Worm (Caenorhabditis elegans): Measurements from ENCODE around the gene str-168.

DNA sequence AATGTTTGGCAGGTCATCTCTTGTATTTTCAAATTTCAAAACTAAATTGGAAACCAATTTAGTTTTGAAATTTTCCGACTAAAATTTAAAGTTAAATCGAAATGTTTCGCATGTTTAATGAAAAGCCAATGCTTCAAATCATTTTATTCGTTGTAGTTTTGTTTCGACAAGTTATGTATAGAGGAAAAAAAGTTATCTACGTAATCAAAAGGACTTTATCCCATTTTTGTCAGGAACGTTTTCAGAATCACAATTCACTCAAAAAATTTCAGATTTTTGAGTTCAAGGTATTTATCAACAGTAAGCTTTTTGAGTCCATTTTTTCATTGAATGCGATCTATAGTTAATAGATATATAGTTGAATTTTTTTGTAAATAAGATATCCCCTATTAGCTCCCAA is at the start of gene str-168:
- TF ChIP-seq lin-13 (GFP tag; optimal IDR thresholded peaks at IDR 0.05) = no peak
- no peak for TF ChIP-seq efl-1 (optimal IDR thresholded peaks at IDR 0.05)
- TF ChIP-seq efl-1 (GFP tag; optimal IDR thresholded peaks at IDR 0.05 in 1 of 2) = no peak
- no peak for TF ChIP-seq zip-4 (GFP tag; optimal IDR thresholded peaks at IDR 0.05)
- no peak for TF ChIP-seq unc-30 (tag; optimal IDR thresholded peaks at IDR 0.05)
- TF ChIP-seq fkh-8 (tag; optimal IDR thresholded peaks at IDR 0.05) = no peak
- no peak for TF ChIP-seq unc-98 (GFP tag; IDR thresholded peaks at IDR 0.05)
- no peak for TF ChIP-seq jun-1 (tag; optimal IDR thresholded peaks at IDR 0.05)
- no peak for TF ChIP-seq aha-1 (tag; optimal IDR thresholded peaks at IDR 0.05)

All from whole organism, L1 larva.